Fruit fly (Drosophila melanogaster): ENCODE results near the gene ppk28.

- TF ChIP-seq CG8478 (optimal IDR thresholded peaks at IDR 0.05) (no peak), CTCF (optimal IDR thresholded peaks at IDR 0.05) (no peak)
Measured at dm6 chrX:16805768-16806167, at the start of gene ppk28.
